Worm (Caenorhabditis elegans): Measurements from ENCODE around the gene F59E12.1.
"Not testable (repeated sequence)": the region's sequence is repeated elsewhere in the genome, so short reads cannot be mapped to it uniquely, and the experiment has no call there.

Gene F59E12.1

DNA sequence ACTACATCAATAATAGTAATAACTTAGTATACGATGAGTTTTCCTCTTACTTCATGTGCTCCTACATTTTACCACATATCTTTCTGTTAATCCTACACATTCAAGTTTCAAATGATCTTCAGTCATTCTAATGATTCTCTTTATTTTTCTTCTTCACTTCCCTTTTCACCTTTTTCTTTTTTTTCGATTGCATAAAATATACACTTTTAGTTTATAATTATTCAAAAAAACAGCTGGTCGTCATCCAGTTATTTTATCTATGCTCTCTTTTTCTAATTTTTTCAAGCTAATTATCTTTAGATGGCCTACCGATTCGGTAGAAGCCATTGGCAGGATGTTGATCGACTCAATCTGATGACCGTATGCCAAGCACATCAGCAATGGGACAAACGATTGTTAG lies at the start of gene F59E12.1:
TSS of gene F59E12.1 (plus strand) at position 301 of the 400 bp plus-strand sequence.
- TF ChIP-seq W03F9.2 (tag; optimal IDR thresholded peaks at IDR 0.05) (no peak), dao-5 (tag; optimal IDR thresholded peaks at IDR 0.05) (no peak), him-1 (tag; optimal IDR thresholded peaks at IDR 0.05) (no peak)

- TF ChIP-seq dao-5 (tag; optimal IDR thresholded peaks at IDR 0.05) (no peak), W03F9.2 (tag; optimal IDR thresholded peaks at IDR 0.05) (no peak), him-1 (tag; optimal IDR thresholded peaks at IDR 0.05) (no peak)
Measured at ce11 chrII:5605538-5605945, 48.8 kb upstream of the F59E12.1 start.

ce11 chrII:5607756-5608155 lies 46.6 kb upstream of the F59E12.1 start, which contains the start of gene C17G10.7:
TSS of gene C17G10.7 (minus strand) at chrII:5607856.
- TF ChIP-seq dao-5 (tag; optimal IDR thresholded peaks at IDR 0.05) (no peak), W03F9.2 (tag; optimal IDR thresholded peaks at IDR 0.05) (no peak), him-1 (tag; optimal IDR thresholded peaks at IDR 0.05) (no peak)

DNA sequence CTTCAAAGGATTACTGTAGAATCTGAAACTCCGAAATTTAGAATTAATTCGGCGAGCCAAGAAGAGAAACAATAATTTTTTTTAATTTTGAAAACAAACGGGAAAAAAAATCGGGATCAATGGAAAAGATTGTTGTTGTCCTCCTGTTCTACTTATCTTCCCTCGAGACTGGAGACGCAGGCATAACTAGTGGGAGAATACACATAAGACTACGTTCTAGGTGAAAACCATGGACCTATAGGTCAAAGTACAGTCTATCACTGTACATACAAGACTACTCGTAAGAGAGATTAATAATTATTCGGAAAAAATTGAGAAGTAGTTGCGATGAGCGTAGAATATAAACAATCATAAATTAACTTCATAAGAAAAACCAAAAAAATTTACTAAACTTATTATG lies 35.0 kb upstream of the F59E12.1 start, which contains the start of gene dhs-6:
TSS of gene dhs-6 (minus strand) at position 22 of the 400 bp plus-strand sequence.
- TF ChIP-seq W03F9.2 (tag; optimal IDR thresholded peaks at IDR 0.05), result no peak
- TF ChIP-seq dao-5 (tag; optimal IDR thresholded peaks at IDR 0.05), result no peak
- TF ChIP-seq him-1 (tag; optimal IDR thresholded peaks at IDR 0.05), result no peak

DNA sequence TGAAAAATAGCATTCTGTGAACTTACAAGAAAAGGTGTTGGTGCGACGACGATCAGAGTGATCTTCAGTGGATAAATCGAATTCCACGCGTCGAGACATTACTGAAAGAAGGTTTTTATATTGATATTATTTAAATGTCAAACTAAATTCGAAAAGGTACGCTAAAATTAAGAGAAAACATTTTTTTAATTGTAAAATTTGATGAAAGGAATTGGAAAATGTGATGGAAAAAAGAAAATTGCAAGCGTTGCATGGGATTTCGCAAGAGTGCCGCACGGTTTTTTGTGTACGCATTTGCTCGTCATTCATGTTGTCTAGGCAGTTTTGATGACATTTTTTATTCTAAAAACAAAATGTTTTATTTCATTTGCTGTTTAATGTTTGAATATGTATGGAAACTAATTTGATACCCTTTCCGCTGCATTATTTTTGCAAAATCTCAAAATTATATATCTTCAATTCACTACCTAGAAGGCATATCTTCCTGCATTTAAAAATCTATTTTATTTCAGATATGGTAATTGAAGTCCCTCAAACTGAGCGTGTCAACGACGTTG lies 31.9 kb upstream of the F59E12.1 start, which contains the start of the genes eif-3.L and npl-4.2:
TSS of gene eif-3.L (minus strand) at position 101 of the 557 bp plus-strand sequence.
TSS of gene npl-4.2 (plus strand) at position 507 of the 557 bp plus-strand sequence.
- TF ChIP-seq W03F9.2, dao-5, him-1 (tag; optimal IDR thresholded peaks at IDR 0.05): not testable (repeated sequence)

DNA sequence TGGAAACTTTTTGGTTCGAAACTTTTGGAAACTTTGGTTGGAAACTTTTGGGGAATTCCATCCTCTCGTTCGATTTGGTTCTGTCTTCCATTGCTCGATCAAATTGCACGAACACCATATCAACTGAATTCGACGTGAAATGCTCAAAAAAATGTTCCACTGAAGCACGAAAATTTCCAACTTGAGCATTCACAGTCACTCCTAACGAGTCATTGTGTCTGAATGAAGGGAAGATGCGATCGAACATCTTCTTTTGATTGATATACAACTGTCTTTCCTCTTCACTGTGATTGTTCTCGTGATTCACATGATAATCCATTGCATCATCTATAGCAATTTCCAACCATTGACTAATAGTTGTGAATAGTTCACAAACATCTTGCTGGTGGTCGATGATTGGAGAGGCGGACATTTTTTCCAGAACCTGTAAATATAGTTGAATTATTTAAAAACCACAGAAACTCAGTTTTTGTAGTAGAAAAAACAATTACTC lies 25.9 kb upstream of the F59E12.1 start, which contains the start of gene F59E12.15:
TSS of gene F59E12.15 (minus strand) at position 51 of the 493 bp plus-strand sequence.
- TF ChIP-seq dao-5 (tag; optimal IDR thresholded peaks at IDR 0.05) (no peak), W03F9.2 (tag; optimal IDR thresholded peaks at IDR 0.05) (no peak), him-1 (tag; optimal IDR thresholded peaks at IDR 0.05) (no peak)

DNA sequence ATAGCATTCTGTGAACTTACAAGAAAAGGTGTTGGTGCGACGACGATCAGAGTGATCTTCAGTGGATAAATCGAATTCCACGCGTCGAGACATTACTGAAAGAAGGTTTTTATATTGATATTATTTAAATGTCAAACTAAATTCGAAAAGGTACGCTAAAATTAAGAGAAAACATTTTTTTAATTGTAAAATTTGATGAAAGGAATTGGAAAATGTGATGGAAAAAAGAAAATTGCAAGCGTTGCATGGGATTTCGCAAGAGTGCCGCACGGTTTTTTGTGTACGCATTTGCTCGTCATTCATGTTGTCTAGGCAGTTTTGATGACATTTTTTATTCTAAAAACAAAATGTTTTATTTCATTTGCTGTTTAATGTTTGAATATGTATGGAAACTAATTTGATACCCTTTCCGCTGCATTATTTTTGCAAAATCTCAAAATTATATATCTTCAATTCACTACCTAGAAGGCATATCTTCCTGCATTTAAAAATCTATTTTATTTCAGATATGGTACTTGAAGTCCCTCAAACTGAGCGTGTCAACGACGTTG lies 23.4 kb upstream of the F59E12.1 start, which contains the start of the genes F59E12.6 and npl-4.1:
TSS of gene F59E12.6 (minus strand) at position 101 of the 551 bp plus-strand sequence.
TSS of gene npl-4.1 (plus strand) at position 501 of the 551 bp plus-strand sequence.
- TF ChIP-seq dao-5, W03F9.2, him-1 (tag; optimal IDR thresholded peaks at IDR 0.05): not testable (repeated sequence)

- no peak for TF ChIP-seq W03F9.2 (tag; optimal IDR thresholded peaks at IDR 0.05)
Measured at ce11 chrII:5633453-5633852, 20.9 kb upstream of the F59E12.1 start.

DNA sequence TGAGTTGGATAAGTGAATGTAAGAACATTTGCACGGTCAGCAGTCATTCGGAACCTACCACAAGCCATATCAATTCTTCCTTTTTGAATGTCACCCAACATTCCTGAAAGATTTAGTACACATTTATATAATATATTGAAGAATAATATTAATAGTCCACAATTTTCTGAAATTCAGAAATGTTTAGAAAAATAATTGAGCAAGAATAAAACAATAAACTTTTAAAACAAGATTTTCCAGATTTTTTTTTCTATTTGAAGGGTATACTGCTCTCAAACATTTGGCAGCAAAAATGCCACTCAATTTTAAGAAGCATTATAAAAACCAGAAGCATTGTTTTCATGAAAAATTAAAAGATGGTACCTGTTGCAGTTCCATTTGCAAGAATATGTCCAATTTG lies 17.5 kb upstream of the F59E12.1 start, which contains the start of gene F59E12.8:
TSS of gene F59E12.8 (minus strand) at position 101 of the 400 bp plus-strand sequence.
- TF ChIP-seq him-1 (tag; optimal IDR thresholded peaks at IDR 0.05) (no peak), W03F9.2 (tag; optimal IDR thresholded peaks at IDR 0.05) (no peak), dao-5 (tag; optimal IDR thresholded peaks at IDR 0.05) (no peak)

DNA sequence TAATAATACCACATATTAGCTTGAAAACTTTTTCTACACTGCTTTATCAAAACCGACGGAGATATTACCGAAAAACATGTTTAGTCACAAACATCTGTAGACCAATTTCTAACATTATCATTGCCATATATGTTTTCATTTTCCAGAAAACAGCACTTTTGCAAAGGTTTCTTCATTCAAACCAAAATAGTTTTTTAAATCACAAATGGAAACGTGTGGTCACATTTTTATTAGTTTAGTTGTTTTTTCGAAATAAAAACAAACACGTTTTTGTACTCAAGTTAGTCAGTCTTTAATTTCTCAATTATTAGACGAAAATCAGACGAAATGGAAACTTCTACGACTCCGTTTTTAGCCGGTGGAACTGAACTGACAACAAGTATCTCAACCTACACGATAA lies 16.3 kb upstream of the F59E12.1 start, which contains the start of gene F59E12.3:
TSS of gene F59E12.3 (plus strand) at position 301 of the 400 bp plus-strand sequence.
- TF ChIP-seq W03F9.2 (tag; optimal IDR thresholded peaks at IDR 0.05), result no peak
- TF ChIP-seq him-1 (tag; optimal IDR thresholded peaks at IDR 0.05), result no peak
- TF ChIP-seq dao-5 (tag; optimal IDR thresholded peaks at IDR 0.05), result no peak

ce11 chrII:5640362-5641079 lies 13.8 kb upstream of the F59E12.1 start:
- TF ChIP-seq W03F9.2 (tag; optimal IDR thresholded peaks at IDR 0.05) (no peak), him-1 (tag; optimal IDR thresholded peaks at IDR 0.05) (no peak), dao-5 (tag; optimal IDR thresholded peaks at IDR 0.05) (no peak)

DNA sequence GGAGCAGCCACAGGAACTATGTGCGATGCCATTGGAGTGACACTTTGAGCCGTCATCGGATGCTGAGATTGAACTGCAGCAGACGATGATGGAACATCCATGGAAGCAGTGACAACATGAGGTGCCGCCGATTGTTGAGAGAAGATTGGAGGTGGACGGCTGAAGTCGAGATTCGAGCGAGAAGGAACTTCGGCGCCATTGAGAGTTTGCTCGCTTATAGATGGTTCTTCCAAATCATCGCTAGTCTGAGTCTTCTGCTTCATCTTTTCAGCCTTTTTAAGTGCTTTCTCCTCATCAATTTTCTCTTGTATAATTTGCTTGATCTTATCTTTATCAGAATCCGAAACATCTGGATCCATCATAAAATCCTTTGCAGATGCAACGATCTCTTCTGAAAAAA lies 12.2 kb upstream of the F59E12.1 start:
- TF ChIP-seq W03F9.2 (tag; optimal IDR thresholded peaks at IDR 0.05) (no peak), dao-5 (tag; optimal IDR thresholded peaks at IDR 0.05) (no peak), him-1 (tag; optimal IDR thresholded peaks at IDR 0.05) (no peak)

DNA sequence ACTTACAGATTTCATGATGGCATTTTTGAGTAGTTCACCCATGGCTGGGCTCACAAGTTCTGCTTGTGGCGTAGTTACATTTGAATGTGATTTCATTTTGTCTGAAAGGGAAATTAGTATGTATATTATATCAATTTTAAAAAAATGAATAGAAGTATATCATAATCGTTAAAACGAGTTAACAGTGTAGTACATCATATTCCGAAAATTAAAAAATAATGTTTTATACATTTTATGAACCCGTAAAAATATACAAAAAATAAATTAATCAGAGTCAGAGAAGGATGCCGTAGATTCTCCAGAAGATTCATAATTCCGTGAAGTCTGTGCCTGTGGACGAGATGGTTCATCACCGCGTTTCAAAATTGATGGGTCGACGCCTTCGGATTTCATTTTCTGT lies 7.4 kb upstream of the F59E12.1 start, which contains the start of gene F59E12.9:
TSS of gene F59E12.9 (minus strand) at position 101 of the 400 bp plus-strand sequence.
- no peak for TF ChIP-seq W03F9.2 (tag; optimal IDR thresholded peaks at IDR 0.05)
- no peak for TF ChIP-seq dao-5 (tag; optimal IDR thresholded peaks at IDR 0.05)
- TF ChIP-seq him-1 (tag; optimal IDR thresholded peaks at IDR 0.05), result no peak
